Fruit fly (Drosophila melanogaster) whole organism, embryonic: Measurements from ENCODE around the gene Coq7.
A peak's percentile ranks its signal among the peaks of the same experiment; 100 is the strongest.

Experiments
- Atf6 ChIP-seq: fragments of 200-800 bp; sonication (Bioruptor generic); IDR thresholded peaks from 2 replicates; pipeline ENCODE4 v1.3.6; 2022; ENCODE audit warnings: missing biosample characterization, missing genetic modification characterization
- CG10654 ChIP-seq: fragments of 200-800 bp; sonication (Bioruptor generic); optimal IDR thresholded peaks from 2 replicates; lab custom pipeline; 2016; ENCODE audit warnings: missing biosample characterization, missing genetic modification characterization
- CG11398 ChIP-seq: fragments of 200-800 bp; sonication (Bioruptor generic); optimal IDR thresholded peaks from 2 replicates; lab custom pipeline; 2016; ENCODE audit warnings: missing biosample characterization, missing genetic modification characterization
- CG11504 ChIP-seq: fragments of 200-800 bp; sonication (Bioruptor generic); optimal IDR thresholded peaks from 3 replicates; lab custom pipeline; 2019; ENCODE audit warnings: missing biosample characterization, mild to moderate bottlenecking, missing genetic modification characterization, moderate library complexity
- CG11723 ChIP-seq: fragments of 200-800 bp; sonication (Bioruptor generic); optimal IDR thresholded peaks from 2 replicates; lab custom pipeline; 2017; ENCODE audit warnings: missing biosample characterization, mild to moderate bottlenecking, missing genetic modification characterization
- CG12219 ChIP-seq: fragments of 200-800 bp; sonication (Bioruptor generic); optimal IDR thresholded peaks from 3 replicates; lab custom pipeline; 2018; ENCODE audit warnings: missing biosample characterization, mild to moderate bottlenecking, missing genetic modification characterization
- CG13424 ChIP-seq: fragments of 200-800 bp; sonication (Bioruptor generic); optimal IDR thresholded peaks from 2 replicates; lab custom pipeline; 2019; ENCODE audit warnings: missing biosample characterization, mild to moderate bottlenecking, missing genetic modification characterization, moderate library complexity
- CG14050 ChIP-seq: fragments of 200-800 bp; sonication (Bioruptor generic); IDR thresholded peaks from 3 replicates; pipeline ENCODE4 v1.3.6; 2022; ENCODE audit warnings: missing biosample characterization, missing genetic modification characterization
- CG14441 ChIP-seq: fragments of 200-800 bp; sonication (Bioruptor generic); IDR thresholded peaks from 2 replicates; pipeline ENCODE4 v1.3.6; 2022; ENCODE audit warnings: missing biosample characterization, missing genetic modification characterization
- CG17568 ChIP-seq: fragments of 200-800 bp; sonication (Bioruptor generic); optimal IDR thresholded peaks from 2 replicates; lab custom pipeline; 2018; ENCODE audit warnings: missing biosample characterization, mild to moderate bottlenecking, missing genetic modification characterization, moderate library complexity
- CG1832 ChIP-seq: fragments of 200-800 bp; sonication (Bioruptor generic); optimal IDR thresholded peaks from 2 replicates; lab custom pipeline; 2017; ENCODE audit warnings: missing biosample characterization, mild to moderate bottlenecking, missing genetic modification characterization, inconsistent platforms
- CG18619 ChIP-seq: fragments of 200-800 bp; sonication (Bioruptor generic); optimal IDR thresholded peaks from 3 replicates; lab custom pipeline; 2017; ENCODE audit warnings: missing biosample characterization, mild to moderate bottlenecking, missing genetic modification characterization
- CG2678 ChIP-seq: fragments of 200-800 bp; sonication (Bioruptor generic); optimal IDR thresholded peaks from 3 replicates; lab custom pipeline; 2019; ENCODE audit warnings: missing biosample characterization, mild to moderate bottlenecking, missing genetic modification characterization, moderate library complexity
- CG2712 ChIP-seq: fragments of 200-800 bp; optimal IDR thresholded peaks from 3 replicates; lab custom pipeline; 2019; ENCODE audit warnings: missing biosample characterization, mild to moderate bottlenecking, missing genetic modification characterization, moderate library complexity
- CG2889 ChIP-seq: fragments of 200-800 bp; sonication (Bioruptor generic); IDR thresholded peaks from 3 replicates; pipeline ENCODE4 v1.3.6; 2022; ENCODE audit warnings: missing biosample characterization, missing genetic modification characterization
- CG30403 ChIP-seq: fragments of 200-800 bp; sonication (Bioruptor generic); optimal IDR thresholded peaks from 3 replicates; lab custom pipeline; 2016; ENCODE audit warnings: missing biosample characterization, missing genetic modification characterization
- CG4360 ChIP-seq: fragments of 200-800 bp; sonication (Bioruptor generic); IDR thresholded peaks from 2 replicates; pipeline ENCODE4 v1.3.6; 2022; ENCODE audit warnings: missing biosample characterization, missing genetic modification characterization
- CG6813 ChIP-seq: fragments of 200-800 bp; sonication (Bioruptor generic); optimal IDR thresholded peaks from 2 replicates; lab custom pipeline; 2017; ENCODE audit warnings: missing biosample characterization, missing genetic modification characterization, mild to moderate bottlenecking, moderate library complexity, missing genetic modification reagents
- CG8924 ChIP-seq: fragments of 200-800 bp; optimal IDR thresholded peaks from 3 replicates; lab custom pipeline; 2019; ENCODE audit warnings: missing biosample characterization, mild to moderate bottlenecking, missing genetic modification characterization, moderate library complexity
- CG9797 ChIP-seq: fragments of 200-800 bp; sonication (Bioruptor generic); optimal IDR thresholded peaks from 3 replicates; lab custom pipeline; 2018; ENCODE audit warnings: missing biosample characterization, mild to moderate bottlenecking, missing genetic modification characterization
- CG9932 ChIP-seq: fragments of 200-800 bp; sonication (Bioruptor generic); IDR thresholded peaks from 2 replicates; pipeline ENCODE4 v1.3.6; 2022; ENCODE audit warnings: missing biosample characterization, missing genetic modification characterization
- D19A ChIP-seq: fragments of 200-800 bp; optimal IDR thresholded peaks from 3 replicates; lab custom pipeline; 2019; ENCODE audit warnings: missing biosample characterization, mild to moderate bottlenecking, missing genetic modification characterization, moderate library complexity
- Dfd ChIP-seq, 2 experiments: fragments of >200 bp; optimal IDR thresholded peaks; 2 replicates each; lab custom pipeline; 2017; ENCODE audit warnings: missing biosample characterization in 2 of 2, missing genetic modification characterization in 2 of 2
- Dp ChIP-seq: fragments of 200-800 bp; sonication (Bioruptor generic); optimal IDR thresholded peaks from 2 replicates; lab custom pipeline; 2018; ENCODE audit warnings: missing biosample characterization, mild to moderate bottlenecking, missing genetic modification characterization, moderate library complexity
- Elba2 ChIP-seq: fragments of 200-800 bp; sonication (Bioruptor generic); optimal IDR thresholded peaks from 3 replicates; lab custom pipeline; 2016; ENCODE audit warnings: missing biosample characterization, missing genetic modification characterization
- HLHmδ ChIP-seq: fragments of 200-800 bp; sonication (Bioruptor generic); optimal IDR thresholded peaks from 2 replicates; lab custom pipeline; 2018; ENCODE audit warnings: missing biosample characterization, mild to moderate bottlenecking, missing genetic modification characterization, moderate library complexity
- MBD-R2 ChIP-seq: fragments of 200-800 bp; sonication (Bioruptor generic); IDR thresholded peaks from 2 replicates; pipeline ENCODE4 v1.3.6; 2022; ENCODE audit warnings: missing biosample characterization, missing genetic modification characterization
- MTF-1 ChIP-seq: fragments of 200-800 bp; sonication (Bioruptor generic); optimal IDR thresholded peaks from 2 replicates; lab custom pipeline; 2018; ENCODE audit warnings: missing biosample characterization, mild to moderate bottlenecking, missing genetic modification characterization, borderline replicate concordance
- Optix ChIP-seq: fragments of 200-800 bp; sonication (Bioruptor generic); IDR thresholded peaks from 3 replicates; pipeline ENCODE4 v1.3.6; 2022; ENCODE audit warnings: missing biosample characterization, missing genetic modification characterization
- Xrp1 ChIP-seq: fragments of 200-800 bp; sonication (Bioruptor generic); IDR thresholded peaks from 2 replicates; pipeline ENCODE4 v1.3.6; 2022; ENCODE audit warnings: missing biosample characterization, missing genetic modification characterization
- cas ChIP-seq: fragments of 200-800 bp; sonication (Bioruptor generic); IDR thresholded peaks from 2 replicates; pipeline ENCODE4 v1.3.6; 2022; ENCODE audit warnings: missing biosample characterization, missing genetic modification characterization
- cato ChIP-seq: fragments of 200-800 bp; sonication (Bioruptor generic); optimal IDR thresholded peaks from 2 replicates; lab custom pipeline; 2016; ENCODE audit warnings: missing biosample characterization, missing genetic modification characterization, borderline replicate concordance
- chif ChIP-seq, 2 experiments: fragments of 200-800 bp; sonication (Bioruptor generic); optimal IDR thresholded peaks; 3 replicates each; lab custom pipeline; 2016; ENCODE audit warnings: missing biosample characterization in 2 of 2, missing genetic modification characterization in 2 of 2
- ci ChIP-seq: fragments of 200-800 bp; sonication (Bioruptor generic); IDR thresholded peaks from 3 replicates; pipeline ENCODE4 v1.3.6; 2022; ENCODE audit warnings: missing biosample characterization, missing genetic modification characterization
- dati ChIP-seq: fragments of 200-800 bp; sonication (Bioruptor generic); IDR thresholded peaks from 2 replicates; pipeline ENCODE4 v1.3.6; 2022; ENCODE audit warnings: missing biosample characterization, missing genetic modification characterization
- dmrt11E ChIP-seq: fragments of 200-800 bp; sonication (Bioruptor generic); optimal IDR thresholded peaks from 3 replicates; lab custom pipeline; 2018; ENCODE audit warnings: missing biosample characterization, mild to moderate bottlenecking, missing genetic modification characterization, moderate library complexity
- dmrt99B ChIP-seq: fragments of 200-800 bp; sonication (Bioruptor generic); optimal IDR thresholded peaks from 2 replicates; lab custom pipeline; 2018; ENCODE audit warnings: missing biosample characterization, mild to moderate bottlenecking, missing genetic modification characterization, moderate library complexity
- esg ChIP-seq: fragments of 200-800 bp; sonication (Bioruptor generic); conservative IDR thresholded peaks from 2 replicates; pipeline ENCODE4 v1.3.6; 2022; ENCODE audit warnings: missing biosample characterization, missing genetic modification characterization
- gce ChIP-seq: fragments of 200-800 bp; sonication (Bioruptor generic); IDR thresholded peaks from 3 replicates; pipeline ENCODE4 v1.3.6; 2022; ENCODE audit warnings: missing biosample characterization, missing genetic modification characterization
- hth ChIP-seq: fragments of >200 bp; optimal IDR thresholded peaks from 2 replicates; lab custom pipeline; 2017; ENCODE audit warnings: inconsistent platforms
- nerfin-1 ChIP-seq: fragments of 200-800 bp; sonication (Bioruptor generic); optimal IDR thresholded peaks from 3 replicates; lab custom pipeline; 2019; ENCODE audit warnings: missing biosample characterization, mild to moderate bottlenecking, missing genetic modification characterization, moderate library complexity
- nom ChIP-seq: fragments of 200-800 bp; sonication (Bioruptor generic); optimal IDR thresholded peaks from 2 replicates; lab custom pipeline; 2017; ENCODE audit warnings: missing biosample characterization, missing genetic modification characterization, mild to moderate bottlenecking, moderate library complexity, missing genetic modification reagents
- org-1 ChIP-seq: fragments of 200-800 bp; sonication (Bioruptor generic); optimal IDR thresholded peaks from 2 replicates; lab custom pipeline; 2017; ENCODE audit warnings: missing biosample characterization, missing genetic modification characterization
- pita ChIP-seq: fragments of 200-800 bp; sonication (Bioruptor generic); optimal IDR thresholded peaks from 2 replicates; lab custom pipeline; 2017; ENCODE audit warnings: missing biosample characterization, mild to moderate bottlenecking, missing genetic modification characterization
- prd ChIP-seq, 3 experiments: fragments of >200 bp in 2 of 3; fragments of 200-800 bp in 1 of 3; sonication (Bioruptor generic) in 1 of 3; optimal IDR thresholded peaks in 2 of 3; IDR thresholded peaks in 1 of 3; 2 replicates in 2 of 3; 3 replicates in 1 of 3; pipeline versions ENCODE4 v1.3.6 to Lab custom; 2017 to 2022; ENCODE audit warnings: missing biosample characterization in 1 of 3, missing genetic modification characterization in 1 of 3
- row ChIP-seq: fragments of 200-800 bp; sonication (Bioruptor generic); IDR thresholded peaks from 3 replicates; pipeline ENCODE4 v1.3.6; 2022; ENCODE audit warnings: missing biosample characterization, missing genetic modification characterization
- sens ChIP-seq: fragments of 200-800 bp; sonication (Bioruptor generic); peaks from one replicate; lab custom pipeline; 2016; ENCODE audit warnings: missing biosample characterization, missing genetic modification characterization
- unc-4 ChIP-seq: fragments of 200-800 bp; sonication (Bioruptor generic); IDR thresholded peaks from 2 replicates; pipeline ENCODE4 v1.3.6; 2022; ENCODE audit warnings: missing biosample characterization, missing genetic modification characterization; ENCODE audit not compliant: partially characterized antibody
- usp ChIP-seq: fragments of >200 bp; optimal IDR thresholded peaks from 2 replicates; lab custom pipeline; 2017; ENCODE audit warnings: missing biosample characterization, missing genetic modification characterization

The Coq7 gene

DNA sequence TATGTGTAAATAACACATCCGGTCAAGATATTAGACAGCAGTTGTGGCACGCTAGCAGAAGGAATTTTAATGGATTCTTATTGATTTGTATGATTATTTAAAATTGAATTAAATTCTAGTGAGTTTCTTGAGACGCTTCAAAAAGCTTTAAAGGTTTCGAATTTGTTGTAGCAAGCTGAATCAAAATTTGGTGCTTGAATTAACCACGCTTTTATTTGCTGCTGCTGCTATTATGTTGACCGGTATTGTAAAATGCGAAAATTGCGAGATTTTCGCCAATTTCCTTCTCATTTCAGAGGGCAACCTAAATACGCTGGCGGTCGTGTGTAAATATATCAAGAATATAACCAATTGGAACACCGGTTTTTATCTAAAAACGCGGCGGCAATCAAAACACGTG, 27.8 kb upstream of the Coq7 start (continued):
- TF ChIP-seq Atf6 (GFP tag; lab: Robert Waterston, UW) (0 out of 2 replicates have a peak, but pooled peaks have one; percentile 8), CG2889 (no peak), CG2712 (tag; lab: Kevin White, UChicago) (peak; percentile 11), row (GFP tag; lab: Robert Waterston, UW) (peak; percentile 33; the same call in 2 of the 3 replicates), pita (GFP tag; lab: Kevin White, UChicago) (no peak), ci (GFP tag; lab: Robert Waterston, UW) (0 out of 3 replicates have a peak, but pooled peaks have one; percentile 30), dati (GFP tag; lab: Robert Waterston, UW) (no peak), CG12219 (GFP tag; lab: Kevin White, UChicago) (no peak), Dfd (GFP tag; optimal IDR thresholded peaks at IDR 0.05; lab: Kevin White, UChicago) (no peak), Elba2 (GFP tag; lab: Kevin White, UChicago) (peak; percentile 42), Xrp1 (GFP tag; lab: Robert Waterston, UW) (peak; percentile 7; the same call in 1 of the 2 replicates), sens (peak; percentile 49), CG4360 (GFP tag; lab: Robert Waterston, UW) (no peak), usp (GFP tag; lab: Kevin White, UChicago) (no peak), dmrt99B (tag; lab: Kevin White, UChicago) (no peak), prd (optimal IDR thresholded peaks at IDR 0.05; lab: Kevin White, UChicago) (no peak), prd (GFP tag; IDR thresholded peaks at IDR 0.05; lab: Robert Waterston, UW) (0 out of 3 replicates have a peak, but pooled peaks have one; percentile 14), CG14441 (GFP tag; lab: Robert Waterston, UW) (peak; percentile 55), cato (GFP tag; lab: Kevin White, UChicago) (no peak), CG11723 (GFP tag; lab: Kevin White, UChicago) (no peak), CG11398 (GFP tag; lab: Kevin White, UChicago) (no peak)
- TF ChIP-seq, all 482 proteins: peak for 14

dm6 chrX:6744088-6744487, 26.9 kb upstream of the Coq7 start, which contains the start of gene RpL17:
Gene RpL17, minus strand, starts transcription at chrX:6744238.
- TF ChIP-seq cas (GFP tag; lab: Robert Waterston, UW) (peak; percentile 56; the same call in 1 of the 2 replicates), CG9932 (GFP tag; lab: Robert Waterston, UW) (peak; percentile 89), nerfin-1 (tag; lab: Kevin White, UChicago) (peak; percentile 57), CG18619 (GFP tag; lab: Kevin White, UChicago) (peak; percentile 92), CG9797 (peak; percentile 83), unc-4 (GFP tag; lab: Robert Waterston, UW) (no peak), chif (GFP tag; optimal IDR thresholded peaks at IDR 0.05; lab: Kevin White, UChicago) (peak; percentile 81 to 85), gce (peak; percentile 92), MBD-R2 (GFP tag; lab: Robert Waterston, UW) (peak; percentile 76), CG1832 (no peak), HLHmδ (peak; percentile 26), esg (GFP tag; lab: Robert Waterston, UW) (0 out of 2 replicates have a peak, but pooled peaks have one; percentile 16), Optix (peak; percentile 86), CG8924 (tag; lab: Kevin White, UChicago) (peak; percentile 51), D19A (tag; lab: Kevin White, UChicago) (no peak), hth (no peak), CG13424 (tag; lab: Kevin White, UChicago) (peak; percentile 55), MTF-1 (peak; percentile 86), CG11504 (tag; lab: Kevin White, UChicago) (peak; percentile 74), Dp (peak; percentile 52), CG2678 (peak; percentile 70), org-1 (GFP tag; lab: Kevin White, UChicago) (peak; percentile 87), dmrt11E (tag; lab: Kevin White, UChicago) (peak; percentile 77), CG10654 (GFP tag; lab: Kevin White, UChicago) (peak; percentile 74), nom (GFP tag; lab: Kevin White, UChicago) (peak; percentile 74), CG30403 (GFP tag; lab: Kevin White, UChicago) (peak; percentile 74), CG6813 (GFP tag; lab: Kevin White, UChicago) (peak; percentile 91), CG14050 (GFP tag; lab: Robert Waterston, UW) (peak; percentile 69; the same call in 2 of the 3 replicates), CG17568 (GFP tag; lab: Kevin White, UChicago) (peak; percentile 94)
